Worm (Caenorhabditis elegans) whole organism, L4 larva: ENCODE results near the gene Y75B8A.28.

Source experiments
- D1046.2 ChIP-seq: fragments of 200-800 bp; sonication (Bioruptor generic); IDR thresholded peaks from 2 replicates; pipeline ENCODE4 v1.3.6; 2022; ENCODE audit warnings: missing genetic modification characterization, missing compliant biosample characterization
- F10B5.3 ChIP-seq: sonication (generic microtip); optimal IDR thresholded peaks from 2 replicates; lab custom pipeline; 2016; ENCODE audit warnings: mild to moderate bottlenecking, missing genetic modification characterization, missing compliant biosample characterization
- F44E2.7 ChIP-seq: fragments of 200-800 bp; sonication (Bioruptor generic); IDR thresholded peaks from 2 replicates; pipeline ENCODE4 v2.1.2; 2022; ENCODE audit warnings: missing genetic modification characterization, missing compliant biosample characterization
- R02D3.7 ChIP-seq: fragments of 150-350 bp; sonication (generic microtip); optimal IDR thresholded peaks from 3 replicates; lab custom pipeline; 2014; ENCODE audit warnings: missing biosample characterization, missing genetic modification characterization
- T26A8.4 ChIP-seq: fragments of 200-800 bp; sonication (Bioruptor generic); IDR thresholded peaks from 2 replicates; pipeline ENCODE4 v1.3.6; 2022; ENCODE audit warnings: missing genetic modification characterization, missing compliant biosample characterization
- Y105C5A.15 ChIP-seq: fragments of 200-800 bp; sonication (Bioruptor generic); IDR thresholded peaks from 2 replicates; pipeline ENCODE4 v1.3.6; 2022; ENCODE audit warnings: missing genetic modification characterization, missing compliant biosample characterization
- Y5F2A.4 ChIP-seq: fragments of 200-800 bp; sonication (Bioruptor generic); optimal IDR thresholded peaks from 2 replicates; lab custom pipeline; 2018; ENCODE audit warnings: mild to moderate bottlenecking, missing genetic modification characterization, missing compliant biosample characterization
- Y75B8A.6 ChIP-seq: fragments of 200-800 bp; sonication (Bioruptor generic); IDR thresholded peaks from 2 replicates; pipeline ENCODE4 v1.3.6; 2022; ENCODE audit warnings: missing genetic modification reagents, missing genetic modification characterization, missing compliant biosample characterization
- ZK546.5 ChIP-seq, 2 experiments: sonication (generic microtip); optimal IDR thresholded peaks; 2 replicates each; lab custom pipeline; 2017; ENCODE audit warnings: missing biosample characterization in 2 of 2, missing genetic modification characterization in 2 of 2
- aha-1 ChIP-seq: fragments of 150-350 bp; peaks from one replicate; lab custom pipeline; 2014; ENCODE audit warnings: missing biosample characterization, missing genetic modification characterization
- ama-1 ChIP-seq: fragments of 150-350 bp; optimal IDR thresholded peaks from 2 replicates; lab custom pipeline; 2014; ENCODE audit warnings: inconsistent platforms, mixed read lengths
- arid-1 ChIP-seq: fragments of 200-800 bp; sonication (Bioruptor generic); conservative IDR thresholded peaks from 2 replicates; pipeline ENCODE4 v1.3.6; 2022; ENCODE audit warnings: missing genetic modification reagents, missing genetic modification characterization, missing compliant biosample characterization
- ceh-44 ChIP-seq: fragments of 200-800 bp; sonication (Bioruptor generic); IDR thresholded peaks from 2 replicates; pipeline ENCODE4 v1.3.6; 2022; ENCODE audit warnings: missing genetic modification reagents, missing genetic modification characterization, missing compliant biosample characterization
- ceh-82 ChIP-seq: sonication (generic microtip); optimal IDR thresholded peaks from 2 replicates; lab custom pipeline; 2017; ENCODE audit warnings: missing biosample characterization, missing genetic modification characterization
- cey-2 ChIP-seq: sonication (generic microtip); optimal IDR thresholded peaks from 3 replicates; lab custom pipeline; 2017; ENCODE audit warnings: missing genetic modification characterization, mild to moderate bottlenecking, missing compliant biosample characterization, antibody characterized with exemption, borderline replicate concordance; ENCODE audit not compliant: insufficient read depth
- daf-12 ChIP-seq: fragments of 150-350 bp; optimal IDR thresholded peaks from 2 replicates; lab custom pipeline; 2014; ENCODE audit warnings: missing biosample characterization, missing genetic modification reagents, missing genetic modification characterization
- daf-8 ChIP-seq: fragments of 200-800 bp; sonication (Bioruptor generic); IDR thresholded peaks from 2 replicates; pipeline ENCODE4 v1.3.6; 2022; ENCODE audit warnings: missing genetic modification characterization, missing compliant biosample characterization
- dmd-6 ChIP-seq: fragments of 200-800 bp; sonication (Bioruptor generic); IDR thresholded peaks from 2 replicates; pipeline ENCODE4 v1.3.6; 2022; ENCODE audit warnings: missing genetic modification reagents, missing genetic modification characterization, missing compliant biosample characterization
- dmd-9 ChIP-seq: fragments of 200-800 bp; sonication (Bioruptor generic); IDR thresholded peaks from 2 replicates; pipeline ENCODE4 v1.3.6; 2022; ENCODE audit warnings: missing genetic modification reagents, missing genetic modification characterization, missing compliant biosample characterization
- duxl-1 ChIP-seq: sonication (generic microtip); optimal IDR thresholded peaks from 2 replicates; lab custom pipeline; 2016; ENCODE audit warnings: mild to moderate bottlenecking, missing genetic modification characterization, moderate library complexity, missing compliant biosample characterization; ENCODE audit not compliant: poor library complexity
- dve-1 ChIP-seq: sonication (generic microtip); optimal IDR thresholded peaks from 2 replicates; lab custom pipeline; 2017; ENCODE audit warnings: antibody characterized with exemption, mild to moderate bottlenecking, missing genetic modification characterization, missing compliant biosample characterization; ENCODE audit not compliant: insufficient read depth
- egl-43 ChIP-seq: fragments of 200-800 bp; sonication (Bioruptor generic); IDR thresholded peaks from 2 replicates; pipeline ENCODE4 v1.3.6; 2022; ENCODE audit warnings: missing genetic modification reagents, missing genetic modification characterization, missing compliant biosample characterization
- hlh-11 ChIP-seq: fragments of 200-800 bp; sonication (Bioruptor generic); optimal IDR thresholded peaks from 2 replicates; lab custom pipeline; 2018; ENCODE audit warnings: mild to moderate bottlenecking, missing genetic modification characterization, missing compliant biosample characterization
- hmg-1.1 ChIP-seq: fragments of 200-800 bp; sonication (Bioruptor generic); IDR thresholded peaks from 2 replicates; pipeline ENCODE4 v1.3.6; 2022; ENCODE audit warnings: missing genetic modification reagents, missing genetic modification characterization, missing compliant biosample characterization
- jun-1 ChIP-seq: fragments of 150-350 bp; optimal IDR thresholded peaks from 2 replicates; lab custom pipeline; 2014; ENCODE audit warnings: missing biosample characterization, missing genetic modification reagents, missing genetic modification characterization
- lin-29 ChIP-seq: fragments of 200-800 bp; sonication (Bioruptor generic); IDR thresholded peaks from 2 replicates; pipeline ENCODE4 v1.3.6; 2022; ENCODE audit warnings: missing genetic modification reagents, missing genetic modification characterization, missing compliant biosample characterization
- lin-38 ChIP-seq: fragments of 200-800 bp; sonication (Bioruptor generic); IDR thresholded peaks from 2 replicates; pipeline ENCODE4 v1.3.6; 2022; ENCODE audit warnings: missing genetic modification reagents, missing genetic modification characterization, missing compliant biosample characterization
- lsy-2 ChIP-seq, 2 experiments: fragments of 150-350 bp in 1 of 2; sonication (generic microtip) in 1 of 2; optimal IDR thresholded peaks; 2 replicates each; lab custom pipeline; 2014 to 2017; ENCODE audit warnings: missing biosample characterization in 2 of 2, missing genetic modification characterization in 2 of 2
- madf-5 ChIP-seq, 2 experiments: fragments of 200-800 bp; sonication (Bioruptor generic); IDR thresholded peaks; 2 replicates each; pipeline ENCODE4 v1.3.6; 2022; ENCODE audit warnings: missing compliant biosample characterization in 2 of 2, missing genetic modification characterization in 2 of 2
- madf-9 ChIP-seq: fragments of 200-800 bp; sonication (Bioruptor generic); conservative IDR thresholded peaks from 2 replicates; pipeline ENCODE4 v1.3.6; 2022; ENCODE audit warnings: missing genetic modification reagents, missing genetic modification characterization, missing compliant biosample characterization
- mdl-1 ChIP-seq, 2 experiments: fragments of 150-350 bp in 1 of 2; sonication (generic microtip) in 1 of 2; optimal IDR thresholded peaks; 2 replicates each; lab custom pipeline; 2014 to 2017; ENCODE audit warnings: missing biosample characterization in 2 of 2, missing genetic modification characterization in 2 of 2
- mep-1 ChIP-seq: fragments of 150-350 bp; sonication (generic microtip); optimal IDR thresholded peaks from 3 replicates; lab custom pipeline; 2014; ENCODE audit warnings: missing biosample characterization, missing genetic modification characterization
- mes-2 ChIP-seq: sonication (generic microtip); optimal IDR thresholded peaks from 2 replicates; lab custom pipeline; 2016; ENCODE audit warnings: missing genotype, mild to moderate bottlenecking, missing genetic modification characterization, missing compliant biosample characterization; ENCODE audit not compliant: poor library complexity, severe bottlenecking
- mxl-2 ChIP-seq: fragments of 200-800 bp; sonication (Bioruptor generic); conservative IDR thresholded peaks from 2 replicates; pipeline ENCODE4 v1.3.6; 2022; ENCODE audit warnings: missing genetic modification reagents, missing genetic modification characterization, missing compliant biosample characterization
- mxl-3 ChIP-seq: fragments of 200-800 bp; sonication (Bioruptor generic); optimal IDR thresholded peaks from 2 replicates; lab custom pipeline; 2018; ENCODE audit warnings: mild to moderate bottlenecking, missing genetic modification characterization, missing compliant biosample characterization
- nhr-10 ChIP-seq: fragments of 150-350 bp; optimal IDR thresholded peaks from 2 replicates; lab custom pipeline; 2014; ENCODE audit warnings: missing biosample characterization, missing genetic modification characterization
- nhr-11 ChIP-seq: fragments of 150-350 bp; optimal IDR thresholded peaks from 2 replicates; lab custom pipeline; 2014; ENCODE audit warnings: missing biosample characterization, missing genetic modification characterization
- nhr-111 ChIP-seq: fragments of 200-800 bp; sonication (Bioruptor generic); optimal IDR thresholded peaks from 2 replicates; lab custom pipeline; 2018; ENCODE audit warnings: mild to moderate bottlenecking, missing genetic modification characterization, missing compliant biosample characterization
- nhr-237 ChIP-seq: sonication (generic microtip); optimal IDR thresholded peaks from 2 replicates; lab custom pipeline; 2017; ENCODE audit warnings: missing biosample characterization, missing genetic modification characterization
- nhr-28 ChIP-seq: fragments of 150-350 bp; optimal IDR thresholded peaks from 2 replicates; lab custom pipeline; 2014; ENCODE audit warnings: missing biosample characterization, missing genetic modification characterization
- nhr-42 ChIP-seq: fragments of 200-800 bp; sonication (Bioruptor generic); IDR thresholded peaks from 2 replicates; pipeline ENCODE4 v1.3.6; 2022; ENCODE audit warnings: missing genetic modification characterization, missing compliant biosample characterization
- nhr-6 ChIP-seq: fragments of 150-350 bp; optimal IDR thresholded peaks from 2 replicates; lab custom pipeline; 2014; ENCODE audit warnings: missing biosample characterization, missing genetic modification characterization
- nhr-76 ChIP-seq: fragments of 150-350 bp; optimal IDR thresholded peaks from 2 replicates; lab custom pipeline; 2014; ENCODE audit warnings: missing biosample characterization, missing genetic modification characterization
- pha-4 ChIP-seq, 2 experiments: fragments of 150-350 bp in 1 of 2; fragments of 200-800 bp in 1 of 2; sonication (Bioruptor generic) in 1 of 2; IDR thresholded peaks in 1 of 2; optimal IDR thresholded peaks in 1 of 2; 2 replicates each; pipeline versions ENCODE4 v1.3.6 to Lab custom; 2014 to 2022; ENCODE audit warnings: missing genetic modification characterization in 2 of 2, missing genetic modification reagents in 2 of 2, missing biosample characterization in 1 of 2, missing compliant biosample characterization in 1 of 2
- pqm-1 ChIP-seq: sonication (generic microtip); optimal IDR thresholded peaks from 2 replicates; lab custom pipeline; 2017; ENCODE audit warnings: missing biosample characterization, missing genetic modification characterization
- rbr-2 ChIP-seq: sonication (generic microtip); optimal IDR thresholded peaks from 2 replicates; lab custom pipeline; 2016; ENCODE audit warnings: missing genotype, missing genetic modification characterization, missing compliant biosample characterization
- sdz-12 ChIP-seq: fragments of 200-800 bp; sonication (Bioruptor generic); optimal IDR thresholded peaks from 2 replicates; lab custom pipeline; 2018; ENCODE audit warnings: mild to moderate bottlenecking, missing genetic modification characterization, missing compliant biosample characterization
- set-16 ChIP-seq: fragments of 200-800 bp; sonication (Bioruptor generic); IDR thresholded peaks from 2 replicates; pipeline ENCODE4 v1.3.6; 2022; ENCODE audit warnings: missing genetic modification reagents, missing genetic modification characterization, missing compliant biosample characterization
- snpc-4 ChIP-seq: fragments of 150-350 bp; optimal IDR thresholded peaks from 2 replicates; lab custom pipeline; 2014; ENCODE audit warnings: missing biosample characterization, missing genetic modification characterization
- spr-3 ChIP-seq: fragments of 200-800 bp; sonication (Bioruptor generic); optimal IDR thresholded peaks from 2 replicates; lab custom pipeline; 2018; ENCODE audit warnings: mild to moderate bottlenecking, missing genetic modification characterization, missing compliant biosample characterization
- tra-1 ChIP-seq: fragments of 200-800 bp; sonication (Bioruptor generic); IDR thresholded peaks from 2 replicates; pipeline ENCODE4 v1.3.6; 2022; ENCODE audit warnings: missing genetic modification reagents, missing genetic modification characterization, missing compliant biosample characterization
- zfp-2 ChIP-seq: sonication (generic microtip); optimal IDR thresholded peaks from 2 replicates; lab custom pipeline; 2016; ENCODE audit warnings: mild to moderate bottlenecking, missing genetic modification characterization, missing compliant biosample characterization

The Y75B8A.28 gene

DNA sequence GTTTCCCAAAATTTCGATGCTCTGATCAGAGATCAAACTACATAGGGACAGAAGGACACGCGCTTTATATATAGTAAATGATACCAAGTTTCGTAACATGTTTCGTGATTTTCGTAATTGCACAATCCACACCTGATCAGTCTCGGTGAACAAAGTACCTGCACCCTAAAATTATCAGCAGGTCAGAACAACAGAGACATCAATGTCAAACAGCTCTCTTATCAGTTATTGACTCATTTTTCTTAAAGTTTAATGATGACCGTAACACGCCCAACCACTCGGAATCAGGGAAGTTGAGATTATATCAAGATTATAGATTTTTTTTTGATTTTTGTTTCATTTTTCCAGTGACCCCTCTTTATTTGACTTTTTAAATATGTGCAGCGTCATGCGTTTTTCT is 1.4 kb upstream of the Y75B8A.28 start:
- TF ChIP-seq mdl-1 (tag; optimal IDR thresholded peaks at IDR 0.05; lab: Kevin White, UChicago) = no peak
- peak; percentile 86 for TF ChIP-seq dmd-6 (GFP tag; lab: Robert Waterston, UW)
- TF ChIP-seq ama-1 (lab: Kevin White, UChicago) = no peak
- no peak for TF ChIP-seq hmg-1.1 (GFP tag; lab: Robert Waterston, UW)
- TF ChIP-seq dmd-9 = no peak
- no peak for TF ChIP-seq F10B5.3 (tag; lab: Kevin White, UChicago)
- TF ChIP-seq nhr-76 = no peak
- TF ChIP-seq daf-8 (GFP tag; lab: Robert Waterston, UW) = no peak
- no peak for TF ChIP-seq nhr-111 (GFP tag; lab: Kevin White, UChicago)
- TF ChIP-seq lin-29 (GFP tag; lab: Robert Waterston, UW) = no peak
- TF ChIP-seq zfp-2 (tag; lab: Kevin White, UChicago) = no peak
- TF ChIP-seq mxl-2 = no peak
- TF ChIP-seq ceh-44 (GFP tag; lab: Robert Waterston, UW) = no peak
- TF ChIP-seq Y5F2A.4 = no peak
- TF ChIP-seq lsy-2 (tag; optimal IDR thresholded peaks at IDR 0.05; lab: Kevin White, UChicago) = no peak
- no peak for TF ChIP-seq pha-4 (GFP tag; IDR thresholded peaks at IDR 0.05; lab: Robert Waterston, UW)
- TF ChIP-seq pha-4 (tag; optimal IDR thresholded peaks at IDR 0.05; lab: Kevin White, UChicago) = no peak
- peak; percentile 83 for TF ChIP-seq nhr-28 (tag; lab: Kevin White, UChicago)
- no peak for TF ChIP-seq nhr-237 (tag; lab: Kevin White, UChicago)
- TF ChIP-seq dve-1 (tag; lab: Kevin White, UChicago) = peak; percentile 76
- TF ChIP-seq mep-1 (tag; lab: Kevin White, UChicago) = no peak
- peak; percentile 4 for TF ChIP-seq mes-2 (tag; lab: Kevin White, UChicago)
- TF ChIP-seq rbr-2 (tag; lab: Kevin White, UChicago) = no peak
- peak; percentile 79 for TF ChIP-seq hlh-11 (tag; lab: Kevin White, UChicago)
- no peak for TF ChIP-seq jun-1
- TF ChIP-seq Y105C5A.15 = no peak
- no peak for TF ChIP-seq madf-5 (GFP tag; IDR thresholded peaks at IDR 0.05; lab: Robert Waterston, UW)
- TF ChIP-seq sdz-12 (GFP tag; lab: Kevin White, UChicago) = no peak
- TF ChIP-seq madf-9 (GFP tag; lab: Robert Waterston, UW) = no peak
- TF ChIP-seq egl-43 (GFP tag; lab: Robert Waterston, UW) = no peak
- no peak for TF ChIP-seq tra-1 (GFP tag; lab: Robert Waterston, UW)
- TF ChIP-seq R02D3.7 (tag; lab: Kevin White, UChicago) = no peak
- no peak for TF ChIP-seq snpc-4 (tag; lab: Kevin White, UChicago)
- TF ChIP-seq T26A8.4 (GFP tag; lab: Robert Waterston, UW) = no peak
- TF ChIP-seq nhr-42 (GFP tag; lab: Robert Waterston, UW) = no peak
- TF ChIP-seq nhr-11 (tag; lab: Kevin White, UChicago) = no peak
- no peak for TF ChIP-seq D1046.2
- TF ChIP-seq spr-3 (GFP tag; lab: Kevin White, UChicago) = no peak
- no peak for TF ChIP-seq aha-1
- TF ChIP-seq arid-1 (GFP tag; lab: Robert Waterston, UW) = no peak
- peak; percentile 24; the same call in 1 of the 2 replicates for TF ChIP-seq lin-38
- peak; percentile 81 for TF ChIP-seq nhr-6 (tag; lab: Kevin White, UChicago)
- no peak for TF ChIP-seq duxl-1 (tag; lab: Kevin White, UChicago)
- TF ChIP-seq ceh-82 = no peak
- peak; percentile 86 for TF ChIP-seq pqm-1 (tag; lab: Kevin White, UChicago)
- no peak for TF ChIP-seq nhr-10 (tag; lab: Kevin White, UChicago)
- no peak for TF ChIP-seq ZK546.5 (tag; optimal IDR thresholded peaks at IDR 0.05; lab: Kevin White, UChicago)
- TF ChIP-seq set-16 = no peak
- TF ChIP-seq cey-2 (tag; lab: Kevin White, UChicago) = no peak
- no peak for TF ChIP-seq Y75B8A.6 (GFP tag; lab: Robert Waterston, UW)
- no peak for TF ChIP-seq F44E2.7
- TF ChIP-seq daf-12 (tag; lab: Kevin White, UChicago) = no peak
- no peak for TF ChIP-seq mxl-3 (GFP tag; lab: Kevin White, UChicago)
